Fruit fly (Drosophila melanogaster) whole organism, embryonic: ENCODE measurements around the gene Ca-Ma2d.

Source experiments
- Bdp1 ChIP-seq: fragments of 200-800 bp; sonication (Bioruptor generic); optimal IDR thresholded peaks from 3 replicates; lab custom pipeline; 2016; ENCODE audit warnings: missing biosample characterization, missing genetic modification characterization
- Bgb ChIP-seq: fragments of 200-800 bp; sonication (Bioruptor generic); IDR thresholded peaks from 2 replicates; pipeline ENCODE4 v1.3.6; 2022; ENCODE audit warnings: missing biosample characterization, missing genetic modification characterization; ENCODE audit not compliant: partially characterized antibody
- CG10979 ChIP-seq: fragments of 200-800 bp; sonication (Bioruptor generic); optimal IDR thresholded peaks from 2 replicates; lab custom pipeline; 2018; ENCODE audit warnings: missing biosample characterization, mild to moderate bottlenecking, missing genetic modification characterization, moderate library complexity
- CG11085 ChIP-seq: fragments of 200-800 bp; sonication (Bioruptor generic); IDR thresholded peaks from 2 replicates; pipeline ENCODE4 v1.3.6; 2022; ENCODE audit warnings: missing biosample characterization, missing genetic modification characterization
- CG11560 ChIP-seq: fragments of 200-800 bp; sonication (Bioruptor generic); IDR thresholded peaks from 3 replicates; pipeline ENCODE4 v1.3.6; 2022; ENCODE audit warnings: missing biosample characterization, missing genetic modification characterization
- CG11723 ChIP-seq: fragments of 200-800 bp; sonication (Bioruptor generic); optimal IDR thresholded peaks from 2 replicates; lab custom pipeline; 2017; ENCODE audit warnings: missing biosample characterization, mild to moderate bottlenecking, missing genetic modification characterization
- CG14441 ChIP-seq: fragments of 200-800 bp; sonication (Bioruptor generic); IDR thresholded peaks from 2 replicates; pipeline ENCODE4 v1.3.6; 2022; ENCODE audit warnings: missing biosample characterization, missing genetic modification characterization
- CG14965 ChIP-seq: fragments of 200-800 bp; sonication (Bioruptor generic); optimal IDR thresholded peaks from 2 replicates; lab custom pipeline; 2016; ENCODE audit warnings: missing biosample characterization, missing genetic modification characterization, borderline replicate concordance
- CG1602 ChIP-seq: fragments of 200-800 bp; sonication (Bioruptor generic); optimal IDR thresholded peaks from 3 replicates; lab custom pipeline; 2016; ENCODE audit warnings: missing biosample characterization, missing genetic modification characterization
- CG16815 ChIP-seq: fragments of 200-800 bp; sonication (Bioruptor generic); optimal IDR thresholded peaks from 3 replicates; lab custom pipeline; 2017; ENCODE audit warnings: missing biosample characterization, mild to moderate bottlenecking, missing genetic modification characterization
- CG17829 ChIP-seq: fragments of 200-800 bp; optimal IDR thresholded peaks from 2 replicates; lab custom pipeline; 2019; ENCODE audit warnings: missing biosample characterization, mild to moderate bottlenecking, missing genetic modification characterization, moderate library complexity
- CG2889 ChIP-seq: fragments of 200-800 bp; sonication (Bioruptor generic); IDR thresholded peaks from 3 replicates; pipeline ENCODE4 v1.3.6; 2022; ENCODE audit warnings: missing biosample characterization, missing genetic modification characterization
- CG30403 ChIP-seq: fragments of 200-800 bp; sonication (Bioruptor generic); optimal IDR thresholded peaks from 3 replicates; lab custom pipeline; 2016; ENCODE audit warnings: missing biosample characterization, missing genetic modification characterization
- CG32767 ChIP-seq: fragments of 200-800 bp; sonication (Bioruptor generic); IDR thresholded peaks from 2 replicates; pipeline ENCODE4 v1.3.6; 2022; ENCODE audit warnings: missing biosample characterization, missing genetic modification characterization
- CG3847 ChIP-seq: fragments of 200-800 bp; sonication (Bioruptor generic); IDR thresholded peaks from 2 replicates; pipeline ENCODE4 v1.3.6; 2022; ENCODE audit warnings: missing biosample characterization, missing genetic modification characterization
- CG4404 ChIP-seq: fragments of 200-800 bp; sonication (Bioruptor generic); IDR thresholded peaks from 2 replicates; pipeline ENCODE4 v1.3.6; 2022; ENCODE audit warnings: missing biosample characterization, missing genetic modification characterization
- CG4730 ChIP-seq: fragments of 200-800 bp; sonication (Bioruptor generic); IDR thresholded peaks from 2 replicates; pipeline ENCODE4 v1.3.6; 2022; ENCODE audit warnings: missing biosample characterization, missing genetic modification characterization
- CG8290 ChIP-seq, 3 experiments: fragments of 200-800 bp; sonication (Bioruptor generic); optimal IDR thresholded peaks; 2 replicates each; lab custom pipeline; 2016 to 2019; ENCODE audit warnings: missing biosample characterization in 3 of 3, missing genetic modification characterization in 3 of 3, mild to moderate bottlenecking in 2 of 3, moderate library complexity in 1 of 3
- CHES-1-like ChIP-seq: fragments of 200-800 bp; sonication (Bioruptor generic); optimal IDR thresholded peaks from 2 replicates; lab custom pipeline; 2016; ENCODE audit warnings: missing biosample characterization, missing genetic modification characterization
- ERR ChIP-seq: fragments of 200-800 bp; sonication (Bioruptor generic); optimal IDR thresholded peaks from 2 replicates; lab custom pipeline; 2016; ENCODE audit warnings: missing biosample characterization, missing genetic modification characterization
- Eip74EF ChIP-seq, 2 experiments: fragments of 200-800 bp in 1 of 2; fragments of >200 bp in 1 of 2; sonication (Bioruptor generic) in 1 of 2; optimal IDR thresholded peaks; 2 replicates each; lab custom pipeline; 2017 to 2019; ENCODE audit warnings: missing biosample characterization in 2 of 2, missing genetic modification characterization in 2 of 2, mild to moderate bottlenecking in 1 of 2, moderate library complexity in 1 of 2
- HmgD ChIP-seq: fragments of 200-800 bp; sonication (Bioruptor generic); optimal IDR thresholded peaks from 3 replicates; lab custom pipeline; 2016; ENCODE audit warnings: missing biosample characterization, missing genetic modification characterization
- Lim3 ChIP-seq: fragments of 200-800 bp; sonication (Bioruptor generic); IDR thresholded peaks from 2 replicates; pipeline ENCODE4 v1.3.6; 2022; ENCODE audit warnings: missing biosample characterization, missing genetic modification characterization
- NC2α ChIP-seq: fragments of 200-800 bp; sonication (Bioruptor generic); optimal IDR thresholded peaks from 2 replicates; lab custom pipeline; 2016; ENCODE audit warnings: missing biosample characterization, missing genetic modification characterization
- NK7.1 ChIP-seq: fragments of 200-800 bp; sonication (Bioruptor generic); optimal IDR thresholded peaks from 3 replicates; lab custom pipeline; 2016; ENCODE audit warnings: missing biosample characterization, missing genetic modification characterization
- Nf-YA ChIP-seq: fragments of 200-800 bp; sonication (Bioruptor generic); IDR thresholded peaks from 2 replicates; pipeline ENCODE4 v1.3.6; 2022; ENCODE audit warnings: missing biosample characterization, missing genetic modification characterization
- Pdp1 ChIP-seq, 2 experiments: fragments of 200-800 bp; sonication (Bioruptor generic); optimal IDR thresholded peaks; 3 replicates each; lab custom pipeline; 2016; ENCODE audit warnings: missing biosample characterization in 2 of 2, missing genetic modification characterization in 2 of 2, mild to moderate bottlenecking in 1 of 2, moderate library complexity in 1 of 2
- Ptx1 ChIP-seq: fragments of 200-800 bp; sonication (Bioruptor generic); IDR thresholded peaks from 2 replicates; pipeline ENCODE4 v1.3.6; 2022; ENCODE audit warnings: missing biosample characterization, missing genetic modification characterization
- az2 ChIP-seq: fragments of 200-800 bp; sonication (Bioruptor generic); optimal IDR thresholded peaks from 3 replicates; lab custom pipeline; 2016; ENCODE audit warnings: missing biosample characterization, missing genetic modification characterization
- caup ChIP-seq: fragments of 200-800 bp; sonication (Bioruptor generic); optimal IDR thresholded peaks from 3 replicates; lab custom pipeline; 2017; ENCODE audit warnings: missing biosample characterization, mild to moderate bottlenecking, missing genetic modification characterization, moderate library complexity; ENCODE audit not compliant: severe bottlenecking
- chn ChIP-seq: fragments of 200-800 bp; sonication (Bioruptor generic); optimal IDR thresholded peaks from 2 replicates; lab custom pipeline; 2016; ENCODE audit warnings: missing biosample characterization, missing genetic modification characterization
- dati ChIP-seq: fragments of 200-800 bp; sonication (Bioruptor generic); IDR thresholded peaks from 2 replicates; pipeline ENCODE4 v1.3.6; 2022; ENCODE audit warnings: missing biosample characterization, missing genetic modification characterization
- dmrt11E ChIP-seq: fragments of 200-800 bp; sonication (Bioruptor generic); optimal IDR thresholded peaks from 3 replicates; lab custom pipeline; 2018; ENCODE audit warnings: missing biosample characterization, mild to moderate bottlenecking, missing genetic modification characterization, moderate library complexity
- eve ChIP-seq, 2 experiments: fragments of >200 bp; optimal IDR thresholded peaks; 2 replicates each; lab custom pipeline; 2017; ENCODE audit warnings: missing biosample characterization in 2 of 2, missing genetic modification characterization in 2 of 2
- ewg ChIP-seq: fragments of 200-800 bp; sonication (Bioruptor generic); optimal IDR thresholded peaks from 3 replicates; lab custom pipeline; 2017; ENCODE audit warnings: mild to moderate bottlenecking, missing biosample characterization, missing genetic modification reagents, missing genetic modification characterization
- gem ChIP-seq: fragments of 200-800 bp; sonication (Bioruptor generic); optimal IDR thresholded peaks from 2 replicates; lab custom pipeline; 2019; ENCODE audit warnings: missing biosample characterization, mild to moderate bottlenecking, missing genetic modification characterization, moderate library complexity
- h ChIP-seq: fragments of >200 bp; optimal IDR thresholded peaks from 2 replicates; lab custom pipeline; 2017
- hbn ChIP-seq: fragments of 200-800 bp; sonication (Bioruptor generic); IDR thresholded peaks from 2 replicates; pipeline ENCODE4 v1.3.6; 2022; ENCODE audit warnings: missing biosample characterization, missing genetic modification characterization; ENCODE audit not compliant: partially characterized antibody
- her ChIP-seq: fragments of 200-800 bp; sonication (Bioruptor generic); optimal IDR thresholded peaks from 2 replicates; lab custom pipeline; 2016; ENCODE audit warnings: missing biosample characterization, missing genetic modification characterization
- luna ChIP-seq: fragments of 200-800 bp; sonication (Bioruptor generic); optimal IDR thresholded peaks from 2 replicates; lab custom pipeline; 2016; ENCODE audit warnings: missing biosample characterization, missing genetic modification characterization
- nau ChIP-seq: fragments of 200-800 bp; sonication (Bioruptor generic); optimal IDR thresholded peaks from 3 replicates; lab custom pipeline; 2017; ENCODE audit warnings: missing biosample characterization, mild to moderate bottlenecking, missing genetic modification characterization, missing genetic modification reagents
- nerfin-1 ChIP-seq: fragments of 200-800 bp; sonication (Bioruptor generic); optimal IDR thresholded peaks from 3 replicates; lab custom pipeline; 2019; ENCODE audit warnings: missing biosample characterization, mild to moderate bottlenecking, missing genetic modification characterization, moderate library complexity
- oc ChIP-seq: fragments of 200-800 bp; sonication (Bioruptor generic); optimal IDR thresholded peaks from 2 replicates; lab custom pipeline; 2018; ENCODE audit warnings: missing biosample characterization, mild to moderate bottlenecking, missing genetic modification characterization, moderate library complexity
- odd ChIP-seq: fragments of 200-800 bp; sonication (Bioruptor generic); optimal IDR thresholded peaks from 2 replicates; lab custom pipeline; 2017; ENCODE audit warnings: missing biosample characterization, mild to moderate bottlenecking, missing genetic modification characterization
- ro ChIP-seq: fragments of 200-800 bp; sonication (Bioruptor generic); IDR thresholded peaks from 2 replicates; pipeline ENCODE4 v1.3.6; 2022; ENCODE audit warnings: missing biosample characterization, missing genetic modification characterization
- sim ChIP-seq: fragments of 200-800 bp; sonication (Bioruptor generic); IDR thresholded peaks from 2 replicates; pipeline ENCODE4 v1.3.6; 2022; ENCODE audit warnings: missing biosample characterization, missing genetic modification characterization
- sug ChIP-seq: fragments of 200-800 bp; optimal IDR thresholded peaks from 2 replicates; lab custom pipeline; 2019; ENCODE audit warnings: missing biosample characterization, mild to moderate bottlenecking, missing genetic modification characterization, moderate library complexity
- tgo ChIP-seq: fragments of 200-800 bp; sonication (Bioruptor generic); IDR thresholded peaks from 3 replicates; pipeline ENCODE4 v1.3.6; 2022; ENCODE audit warnings: missing biosample characterization, missing genetic modification characterization
- tin ChIP-seq: fragments of 200-800 bp; sonication (Bioruptor generic); optimal IDR thresholded peaks from 3 replicates; lab custom pipeline; 2016; ENCODE audit warnings: missing biosample characterization, missing genetic modification characterization

Gene Ca-Ma2d

DNA sequence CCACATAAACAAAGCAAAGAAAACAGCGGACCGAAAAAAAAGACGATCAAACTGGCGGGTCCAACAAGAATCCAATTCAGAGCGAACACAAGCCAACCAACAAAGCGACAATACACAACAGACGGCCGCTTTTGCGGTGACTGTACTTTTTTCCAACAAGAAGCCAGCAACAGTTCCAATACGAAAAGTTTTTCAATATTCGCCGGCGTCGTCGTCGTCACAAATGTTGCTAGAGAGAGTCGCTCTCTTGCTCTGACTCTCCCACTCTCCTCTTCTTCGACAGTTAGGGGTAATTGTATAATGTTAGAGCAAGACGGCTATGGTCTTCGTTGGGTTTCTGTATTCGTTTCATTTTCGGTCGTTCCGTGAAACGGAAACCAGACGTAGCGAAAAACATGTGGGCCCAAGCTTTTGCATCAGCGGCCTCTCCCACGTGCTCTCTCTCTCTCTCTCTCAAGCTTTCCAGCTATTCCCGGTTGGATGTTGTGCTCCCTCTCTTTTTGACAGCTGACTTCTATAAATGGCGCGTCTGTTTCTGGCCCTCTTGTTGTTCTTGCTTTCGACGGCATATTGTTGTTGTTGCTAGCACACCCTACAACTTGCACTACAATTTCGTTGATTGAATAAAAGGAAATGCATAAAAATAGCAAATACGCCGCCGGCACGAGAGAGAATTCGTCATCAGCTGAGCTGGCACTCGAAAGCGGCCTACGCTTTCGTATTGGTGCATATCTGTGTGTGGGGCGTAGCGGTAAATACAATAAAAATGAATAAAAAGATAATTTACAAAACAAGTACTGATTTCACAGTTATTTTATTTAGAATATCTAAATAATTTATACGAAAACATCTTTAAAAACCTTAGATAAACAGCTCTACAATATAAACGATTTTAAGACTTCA lies 38.2 kb downstream of the Ca-Ma2d start (continued):
- TF ChIP-seq h, result no peak
- no peak for TF ChIP-seq CG11560
- TF ChIP-seq CHES-1-like, result peak; percentile 21
- TF ChIP-seq CG4404 (GFP tag; lab: Robert Waterston, UW), result no peak
- peak; percentile 39 for TF ChIP-seq NK7.1
- no peak for TF ChIP-seq CG1602 (GFP tag; lab: Kevin White, UChicago)
- no peak for TF ChIP-seq dmrt11E (tag; lab: Kevin White, UChicago)
- no peak for TF ChIP-seq tin (GFP tag; lab: Kevin White, UChicago)
- no peak for TF ChIP-seq eve (GFP tag; optimal IDR thresholded peaks at IDR 0.05; lab: Kevin White, UChicago)
- TF ChIP-seq nau (GFP tag; lab: Kevin White, UChicago), result peak; percentile 93
- no peak for TF ChIP-seq CG3847 (GFP tag; lab: Robert Waterston, UW)
- TF ChIP-seq CG17829 (tag; lab: Kevin White, UChicago), result peak; percentile 24
- no peak for TF ChIP-seq Bgb (GFP tag; lab: Robert Waterston, UW)
- TF ChIP-seq Pdp1 (GFP tag; optimal IDR thresholded peaks at IDR 0.05; lab: Kevin White, UChicago), result peak in 1 of 2 experiments; percentile 99
- TF ChIP-seq CG30403, result no peak
- no peak for TF ChIP-seq tgo (GFP tag; lab: Robert Waterston, UW)
- TF ChIP-seq HmgD, result peak; percentile 45
- no peak for TF ChIP-seq luna
- TF ChIP-seq gem (tag; lab: Kevin White, UChicago), result no peak
- TF ChIP-seq nerfin-1, result peak; percentile 67
- no peak for TF ChIP-seq CG4730
- no peak for TF ChIP-seq ro
- peak; percentile 93 for TF ChIP-seq odd
- no peak for TF ChIP-seq CG16815
- no peak for TF ChIP-seq hbn (GFP tag; lab: Robert Waterston, UW)
- TF ChIP-seq sug (tag; lab: Kevin White, UChicago), result peak; percentile 78
- TF ChIP-seq CG14441 (GFP tag; lab: Robert Waterston, UW), result no peak
- no peak for TF ChIP-seq Bdp1 (GFP tag; lab: Kevin White, UChicago)
- no peak for TF ChIP-seq Ptx1 (GFP tag; lab: Robert Waterston, UW)
- peak; percentile 36 for TF ChIP-seq CG10979
- TF ChIP-seq CG11723 (GFP tag; lab: Kevin White, UChicago), result peak; percentile 77
- peak; percentile 27 for TF ChIP-seq NC2α (GFP tag; lab: Kevin White, UChicago)
- TF ChIP-seq az2 (GFP tag; lab: Kevin White, UChicago), result no peak
- no peak for TF ChIP-seq Nf-YA
- TF ChIP-seq sim (GFP tag; lab: Robert Waterston, UW), result no peak
- peak; percentile 17 for TF ChIP-seq CG14965 (GFP tag; lab: Kevin White, UChicago)
- TF ChIP-seq caup (GFP tag; lab: Kevin White, UChicago), result peak; percentile 96
- peak; percentile 74 for TF ChIP-seq her (GFP tag; lab: Kevin White, UChicago)
- peak; percentile 42 for TF ChIP-seq CG8290 (GFP tag; optimal IDR thresholded peaks at IDR 0.05; lab: Kevin White, UChicago)
- TF ChIP-seq CG8290 (tag; optimal IDR thresholded peaks at IDR 0.05; lab: Kevin White, UChicago), result peak; percentile 71 to 78
- peak; percentile 28 for TF ChIP-seq chn (GFP tag; lab: Kevin White, UChicago)
- peak; percentile 54 for TF ChIP-seq oc (tag; lab: Kevin White, UChicago)
- peak; percentile 43 for TF ChIP-seq ERR (GFP tag; lab: Kevin White, UChicago)
- peak in 1 of 2 experiments; percentile 79 for TF ChIP-seq Eip74EF (GFP tag; optimal IDR thresholded peaks at IDR 0.05; lab: Kevin White, UChicago)
- TF ChIP-seq dati (GFP tag; lab: Robert Waterston, UW), result no peak
- TF ChIP-seq CG2889 (GFP tag; lab: Robert Waterston, UW), result no peak
- TF ChIP-seq CG11085 (GFP tag; lab: Robert Waterston, UW), result no peak
- TF ChIP-seq Lim3 (GFP tag; lab: Robert Waterston, UW), result no peak
- peak; percentile 12 for TF ChIP-seq ewg (GFP tag; lab: Kevin White, UChicago)
- no peak for TF ChIP-seq CG32767 (GFP tag; lab: Robert Waterston, UW)
